Worm (Caenorhabditis elegans): ENCODE results near the gene grl-26.

The grl-26 gene

DNA sequence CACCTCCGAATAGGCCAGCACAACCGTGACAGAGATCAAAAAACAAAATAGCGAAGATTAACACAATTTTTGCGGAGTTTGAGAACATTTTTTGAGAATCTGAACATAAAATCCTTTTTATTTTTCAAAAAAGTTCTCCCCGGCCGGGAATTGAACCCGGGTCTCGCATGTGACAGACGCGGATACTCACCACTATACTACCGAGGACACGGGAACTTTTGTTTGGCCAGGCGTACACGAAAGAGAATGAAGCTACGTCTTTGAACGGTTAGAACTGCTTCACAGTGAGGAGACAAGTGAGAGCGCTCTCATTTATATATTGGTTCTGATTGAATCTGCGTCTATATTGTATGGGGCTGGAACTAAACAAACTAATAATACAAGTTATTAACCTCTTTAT lies at the start of gene grl-26 (continued):
- TF ChIP-seq egl-44 (GFP tag; IDR thresholded peaks at IDR 0.05) (0 out of 2 replicates have a peak, but pooled peaks have one; percentile 62), ceh-91 (GFP tag; IDR thresholded peaks at IDR 0.05) (no peak), snpc-1.1 (tag; optimal IDR thresholded peaks at IDR 0.05; ENCODE audit: insufficient read depth) (peak; percentile 42), B0035.1 (tag; optimal IDR thresholded peaks at IDR 0.05) (peak; percentile 28), pha-4 (tag; optimal IDR thresholded peaks at IDR 0.05) (no peak), Y95B8A.8 (GFP tag; IDR thresholded peaks at IDR 0.05) (no peak), zfh-2 (GFP tag; conservative IDR thresholded peaks at IDR 0.05) (no peak), tbp1 (GFP tag; optimal IDR thresholded peaks at IDR 0.05) (peak; percentile 98), nhr-90 (tag; optimal IDR thresholded peaks at IDR 0.05) (peak; percentile 85), Y67H2A.10 (GFP tag; conservative IDR thresholded peaks at IDR 0.05) (no peak), F37B4.10 (GFP tag; IDR thresholded peaks at IDR 0.05) (0 out of 2 replicates have a peak, but pooled peaks have one; percentile 86), mxl-1 (tag; optimal IDR thresholded peaks at IDR 0.05) (peak; percentile 57), madf-10 (tag; optimal IDR thresholded peaks at IDR 0.05) (peak; percentile 71), sea-2 (GFP tag; IDR thresholded peaks at IDR 0.05) (no peak), chd-7 (tag; optimal IDR thresholded peaks at IDR 0.05) (peak; percentile 48), ccch-3 (GFP tag; optimal IDR thresholded peaks at IDR 0.05) (no peak), lin-54 (GFP tag; optimal IDR thresholded peaks at IDR 0.05) (peak; percentile 58), C17E4.6 (GFP tag; IDR thresholded peaks at IDR 0.05) (no peak), F23B12.7 (tag; optimal IDR thresholded peaks at IDR 0.05; ENCODE audit: insufficient read depth) (peak; percentile 89), D2030.7 (GFP tag; IDR thresholded peaks at IDR 0.05) (peak; percentile 78), gei-17 (GFP tag; optimal IDR thresholded peaks at IDR 0.05) (no peak), snpc-3.4 (tag; optimal IDR thresholded peaks at IDR 0.05) (peak; percentile 63), F22D6.2 (tag; optimal IDR thresholded peaks at IDR 0.05) (no peak), F55B11.4 (tag; optimal IDR thresholded peaks at IDR 0.05; ENCODE audit: borderline replicate concordance, insufficient read depth) (no peak), lin-35 (GFP tag; optimal IDR thresholded peaks at IDR 0.05) (no peak), cebp-1 (GFP tag; IDR thresholded peaks at IDR 0.05) (no peak; the same call in 1 of the 2 replicates), cebp-1 (tag; optimal IDR thresholded peaks at IDR 0.05) (no peak), ets-4 (GFP tag; optimal IDR thresholded peaks at IDR 0.05) (no peak), mel-28 (tag; optimal IDR thresholded peaks at IDR 0.05; ENCODE audit: borderline replicate concordance) (no peak), tbx-9 (tag; optimal IDR thresholded peaks at IDR 0.05; ENCODE audit: borderline replicate concordance) (no peak)

DNA sequence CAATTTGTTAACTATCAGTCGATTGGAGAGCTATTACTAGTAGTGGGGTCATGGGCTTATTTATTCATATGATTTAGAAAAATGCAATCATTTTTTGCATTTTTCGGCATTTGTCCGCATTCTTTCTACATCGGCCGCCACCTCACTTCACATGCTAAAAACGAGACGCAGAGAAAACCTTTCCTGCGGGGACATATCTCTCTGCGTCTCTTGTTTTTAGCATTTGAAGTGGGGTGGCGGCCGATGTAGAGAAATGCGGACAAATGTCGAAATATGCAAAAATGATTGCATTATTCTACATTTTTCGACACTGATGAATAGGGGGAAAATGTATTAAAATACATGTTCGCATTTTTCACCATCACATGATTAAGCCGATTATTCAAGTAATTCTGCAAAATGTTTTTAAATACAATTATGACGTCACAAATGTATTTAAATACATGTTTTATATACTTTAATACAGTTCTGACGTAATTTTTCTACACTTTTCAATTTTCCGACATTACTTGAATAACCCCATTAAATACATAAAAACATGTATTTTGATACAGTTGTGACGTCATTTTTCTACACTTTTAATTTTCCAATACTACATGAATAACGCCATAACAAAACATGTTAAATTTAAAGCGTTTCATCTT lies 49.7 kb upstream of the grl-26 start:
- TF ChIP-seq rcor-1 (GFP tag; IDR thresholded peaks at IDR 0.05) (no peak), zfh-2 (GFP tag; conservative IDR thresholded peaks at IDR 0.05) (no peak), aptf-2 (GFP tag; conservative IDR thresholded peaks at IDR 0.05) (0 out of 2 replicates have a peak, but pooled peaks have one; percentile 4), F33H1.4 (GFP tag; IDR thresholded peaks at IDR 0.05) (0 out of 2 replicates have a peak, but pooled peaks have one; percentile 13), nhr-120 (GFP tag; IDR thresholded peaks at IDR 0.05) (no peak), hmg-1.2 (GFP tag; IDR thresholded peaks at IDR 0.05) (peak; percentile 37; the same call in 1 of the 2 replicates), Y67H2A.10 (GFP tag; conservative IDR thresholded peaks at IDR 0.05) (no peak), cebp-1 (GFP tag; IDR thresholded peaks at IDR 0.05) (no peak), cebp-1 (tag; optimal IDR thresholded peaks at IDR 0.05) (peak; percentile 65)

- TF ChIP-seq lin-40 (tag; optimal IDR thresholded peaks at IDR 0.05), result peak; percentile 10
- no peak for TF ChIP-seq him-1 (tag; optimal IDR thresholded peaks at IDR 0.05)
- no peak for TF ChIP-seq lir-1 (GFP tag; conservative IDR thresholded peaks at IDR 0.05)
- no peak for TF ChIP-seq mel-28 (tag; optimal IDR thresholded peaks at IDR 0.05; ENCODE audit: borderline replicate concordance)
- no peak for TF ChIP-seq C17E4.6 (GFP tag; IDR thresholded peaks at IDR 0.05)
- no peak for TF ChIP-seq sptf-2 (GFP tag; optimal IDR thresholded peaks at IDR 0.05)
- no peak for TF ChIP-seq let-607 (tag; optimal IDR thresholded peaks at IDR 0.05)
- TF ChIP-seq ceh-27 (GFP tag; optimal IDR thresholded peaks at IDR 0.05), result peak; percentile 14
- no peak for TF ChIP-seq cebp-1 (GFP tag; IDR thresholded peaks at IDR 0.05)
- peak; percentile 19 for TF ChIP-seq cebp-1 (tag; optimal IDR thresholded peaks at IDR 0.05)
- no peak for TF ChIP-seq aptf-2 (GFP tag; conservative IDR thresholded peaks at IDR 0.05)
- no peak for TF ChIP-seq aptf-3 (GFP tag; IDR thresholded peaks at IDR 0.05)
- TF ChIP-seq die-1 (tag; optimal IDR thresholded peaks at IDR 0.05), result no peak
- no peak for TF ChIP-seq nhr-179 (tag; optimal IDR thresholded peaks at IDR 0.05)
Observed at ce11 chrIV:366406-366805, 43.8 kb upstream of the grl-26 start.

Measured in whole organism, young adult.